Worm (Caenorhabditis elegans) whole organism, early embryonic: ENCODE results near the gene klp-4.

Experiments used
- B0310.2 ChIP-seq: sonication (generic microtip); optimal IDR thresholded peaks from 2 replicates; lab custom pipeline; 2016; ENCODE audit warnings: mild to moderate bottlenecking, missing genetic modification characterization, missing compliant biosample characterization
- F13C5.2 ChIP-seq: sonication (generic microtip); optimal IDR thresholded peaks from 2 replicates; lab custom pipeline; 2017; ENCODE audit warnings: mild to moderate bottlenecking, missing genetic modification characterization, inconsistent platforms, missing compliant biosample characterization
- aly-1 ChIP-seq: sonication (generic microtip); optimal IDR thresholded peaks from 2 replicates; lab custom pipeline; 2016; ENCODE audit warnings: missing genetic modification characterization, missing compliant biosample characterization
- ama-1 ChIP-seq: fragments of 150-350 bp; optimal IDR thresholded peaks from 2 replicates; lab custom pipeline; 2014
- ceh-13 ChIP-seq: fragments of 200-800 bp; sonication (Bioruptor generic); optimal IDR thresholded peaks from 2 replicates; lab custom pipeline; 2018; ENCODE audit warnings: mild to moderate bottlenecking, missing genetic modification characterization, missing compliant biosample characterization
- ceh-36 ChIP-seq: sonication (generic microtip); optimal IDR thresholded peaks from 2 replicates; lab custom pipeline; 2016; ENCODE audit warnings: missing genetic modification characterization, inconsistent platforms, missing compliant biosample characterization
- ets-7 ChIP-seq: sonication (generic microtip); optimal IDR thresholded peaks from 2 replicates; lab custom pipeline; 2016; ENCODE audit warnings: missing genotype, missing genetic modification characterization, missing compliant biosample characterization
- flt-1 ChIP-seq: fragments of 200-800 bp; sonication (Bioruptor generic); IDR thresholded peaks from 2 replicates; pipeline ENCODE4 v1.3.6; 2022; ENCODE audit warnings: missing genetic modification characterization, missing compliant biosample characterization
- hmbx-1 ChIP-seq: sonication (generic microtip); optimal IDR thresholded peaks from 2 replicates; lab custom pipeline; 2016; ENCODE audit warnings: mild to moderate bottlenecking, missing genetic modification characterization, missing compliant biosample characterization
- hmg-4 ChIP-seq: fragments of 200-800 bp; sonication (Bioruptor generic); optimal IDR thresholded peaks from 2 replicates; lab custom pipeline; 2018; ENCODE audit warnings: mild to moderate bottlenecking, missing genetic modification characterization, missing compliant biosample characterization
- hnd-1 ChIP-seq: sonication (generic microtip); optimal IDR thresholded peaks from 2 replicates; lab custom pipeline; 2016; ENCODE audit warnings: missing genetic modification characterization, missing compliant biosample characterization
- pes-1 ChIP-seq: fragments of 200-800 bp; sonication (Bioruptor generic); IDR thresholded peaks from 2 replicates; pipeline ENCODE4 v1.3.6; 2022; ENCODE audit warnings: missing genetic modification reagents, missing genetic modification characterization, missing compliant biosample characterization
- scrt-1 ChIP-seq: fragments of 200-800 bp; sonication (Bioruptor generic); IDR thresholded peaks from 2 replicates; pipeline ENCODE4 v1.3.6; 2022; ENCODE audit warnings: missing genetic modification characterization, missing compliant biosample characterization
- sea-1 ChIP-seq: fragments of 200-800 bp; sonication (Bioruptor generic); conservative IDR thresholded peaks from 2 replicates; pipeline ENCODE4 v1.3.6; 2022; ENCODE audit warnings: missing genetic modification characterization, missing compliant biosample characterization
- tbx-11 ChIP-seq: fragments of 200-800 bp; sonication (Bioruptor generic); IDR thresholded peaks from 2 replicates; pipeline ENCODE4 v1.3.6; 2022; ENCODE audit warnings: missing genetic modification characterization, missing compliant biosample characterization
- tbx-37 ChIP-seq: fragments of 200-800 bp; sonication (Bioruptor generic); conservative IDR thresholded peaks from 2 replicates; pipeline ENCODE4 v1.3.6; 2022; ENCODE audit warnings: missing genetic modification reagents, missing genetic modification characterization, missing compliant biosample characterization
- tra-4 ChIP-seq: sonication (generic microtip); optimal IDR thresholded peaks from 2 replicates; lab custom pipeline; 2017; ENCODE audit warnings: missing genetic modification characterization, missing compliant biosample characterization

Gene klp-4

ce11 chrX:3178501-3178900, at the start of gene klp-4:
TSS of gene klp-4 (minus strand) at chrX:3178701.
- no peak for TF ChIP-seq hnd-1
- no peak for TF ChIP-seq aly-1 (tag; lab: Kevin White, UChicago)
- TF ChIP-seq hmg-4 = no peak
- no peak for TF ChIP-seq flt-1 (GFP tag; lab: Robert Waterston, UW)
- TF ChIP-seq tbx-37 (GFP tag; lab: Robert Waterston, UW) = no peak
- no peak for TF ChIP-seq tbx-11 (GFP tag; lab: Robert Waterston, UW)

ce11 chrX:3226348-3227229, 48.1 kb upstream of the klp-4 start:
- TF ChIP-seq scrt-1 (GFP tag; lab: Robert Waterston, UW) (0 out of 2 replicates have a peak, but pooled peaks have one; percentile 44), ceh-13 (GFP tag; lab: Kevin White, UChicago) (no peak), sea-1 (GFP tag; lab: Robert Waterston, UW) (no peak), hmg-4 (peak; percentile 54), aly-1 (tag; lab: Kevin White, UChicago) (peak; percentile 9), tbx-37 (GFP tag; lab: Robert Waterston, UW) (no peak), tbx-11 (GFP tag; lab: Robert Waterston, UW) (no peak), F13C5.2 (tag; lab: Kevin White, UChicago) (no peak), tra-4 (tag; lab: Kevin White, UChicago) (no peak)

- TF ChIP-seq hmg-4 = peak; percentile 58
- no peak for TF ChIP-seq flt-1 (GFP tag; lab: Robert Waterston, UW)
Measured at ce11 chrX:3223135-3223534, 44.6 kb upstream of the klp-4 start.

DNA sequence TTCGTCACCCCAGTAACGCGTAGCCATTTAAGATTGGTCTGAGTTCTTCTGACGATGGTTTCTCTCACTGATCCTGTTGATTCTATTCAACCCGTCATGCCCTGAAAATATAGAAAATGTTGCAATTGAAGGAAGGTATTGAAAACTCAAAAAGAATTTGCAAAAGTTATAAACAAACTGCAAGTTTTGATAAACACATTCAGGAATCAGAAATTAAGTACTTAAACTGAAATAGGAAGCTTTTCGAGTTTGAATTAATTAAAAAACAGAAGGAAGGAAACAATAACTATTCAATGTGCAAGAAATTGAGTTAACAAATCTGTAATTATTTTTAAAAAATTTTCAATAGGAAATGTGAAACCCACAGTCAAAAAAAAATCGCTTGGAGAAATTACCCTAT, 41.8 kb upstream of the klp-4 start, which contains the start of gene rgl-1:
TSS of gene rgl-1 (minus strand) at position 101 of the 400 bp plus-strand sequence.
- TF ChIP-seq aly-1 (tag; lab: Kevin White, UChicago) = no peak
- no peak for TF ChIP-seq tra-4 (tag; lab: Kevin White, UChicago)
- TF ChIP-seq scrt-1 (GFP tag; lab: Robert Waterston, UW) = no peak
- TF ChIP-seq ama-1 (lab: Kevin White, UChicago) = no peak
- no peak for TF ChIP-seq pes-1 (GFP tag; lab: Robert Waterston, UW)
- TF ChIP-seq ets-7 (tag; lab: Kevin White, UChicago) = no peak
- TF ChIP-seq flt-1 (GFP tag; lab: Robert Waterston, UW) = no peak
- TF ChIP-seq ceh-36 (tag; lab: Kevin White, UChicago) = no peak
- TF ChIP-seq B0310.2 (tag; lab: Kevin White, UChicago) = no peak
- TF ChIP-seq F13C5.2 (tag; lab: Kevin White, UChicago) = no peak
- TF ChIP-seq ceh-13 (GFP tag; lab: Kevin White, UChicago) = no peak
- no peak for TF ChIP-seq hnd-1

- TF ChIP-seq hmbx-1 (tag; lab: Kevin White, UChicago) = no peak
- no peak for TF ChIP-seq ceh-13 (GFP tag; lab: Kevin White, UChicago)
- no peak for TF ChIP-seq hnd-1
- TF ChIP-seq ceh-36 (tag; lab: Kevin White, UChicago) = no peak
- no peak for TF ChIP-seq ets-7 (tag; lab: Kevin White, UChicago)
- no peak for TF ChIP-seq tra-4 (tag; lab: Kevin White, UChicago)
- no peak for TF ChIP-seq pes-1 (GFP tag; lab: Robert Waterston, UW)
- no peak for TF ChIP-seq hmg-4
- no peak for TF ChIP-seq flt-1 (GFP tag; lab: Robert Waterston, UW)
- TF ChIP-seq sea-1 (GFP tag; lab: Robert Waterston, UW) = no peak
- no peak for TF ChIP-seq tbx-37 (GFP tag; lab: Robert Waterston, UW)
Measured at ce11 chrX:3218040-3218795, 39.7 kb upstream of the klp-4 start.

ce11 chrX:3216698-3217097, 38.2 kb upstream of the klp-4 start:
- TF ChIP-seq hmg-4 (no peak), F13C5.2 (tag; lab: Kevin White, UChicago) (no peak), tbx-37 (GFP tag; lab: Robert Waterston, UW) (no peak), B0310.2 (tag; lab: Kevin White, UChicago) (no peak), ceh-13 (GFP tag; lab: Kevin White, UChicago) (no peak), ceh-36 (tag; lab: Kevin White, UChicago) (no peak), ets-7 (tag; lab: Kevin White, UChicago) (no peak), scrt-1 (GFP tag; lab: Robert Waterston, UW) (no peak), tbx-11 (GFP tag; lab: Robert Waterston, UW) (no peak), aly-1 (tag; lab: Kevin White, UChicago) (no peak), ama-1 (lab: Kevin White, UChicago) (no peak), hnd-1 (no peak), flt-1 (GFP tag; lab: Robert Waterston, UW) (no peak), pes-1 (GFP tag; lab: Robert Waterston, UW) (no peak), hmbx-1 (tag; lab: Kevin White, UChicago) (no peak), tra-4 (tag; lab: Kevin White, UChicago) (no peak)

DNA sequence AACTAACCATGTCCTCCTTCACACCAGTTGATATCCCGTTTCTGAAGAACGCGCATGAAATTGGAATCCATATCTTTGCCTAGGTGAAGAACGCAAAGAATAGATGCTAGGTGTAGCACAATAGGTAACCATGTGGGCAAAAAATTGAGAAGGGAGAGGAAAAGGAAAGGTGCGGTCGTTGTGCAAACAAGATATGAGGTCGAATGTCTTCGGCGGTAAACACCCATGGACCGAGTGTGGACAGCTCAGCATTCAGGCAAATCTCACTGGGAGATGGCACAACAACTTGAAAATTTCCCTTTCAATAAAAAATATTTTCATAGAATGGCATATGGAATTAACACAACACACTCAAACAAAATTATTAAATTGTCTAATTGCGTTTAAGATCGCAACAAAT, 31.0 kb upstream of the klp-4 start, which contains the start of gene F28B4.4:
TSS of gene F28B4.4 (minus strand) at position 101 of the 400 bp plus-strand sequence.
- TF ChIP-seq hnd-1 (no peak), pes-1 (GFP tag; lab: Robert Waterston, UW) (no peak), hmbx-1 (tag; lab: Kevin White, UChicago) (no peak), ceh-13 (GFP tag; lab: Kevin White, UChicago) (no peak), tra-4 (tag; lab: Kevin White, UChicago) (no peak), ets-7 (tag; lab: Kevin White, UChicago) (no peak)
